Comparison of ENCODE assay signal across 5 fruit fly cellular contexts in genomic region chrX:16403811-16404420, dm6.
TF ChIP-seq lines count a peak whose summit lies in the region.

No protein-coding gene starts in this region.

- no peak for TF ChIP-seq CTCF in whole organism, embryonic (GFP tag; optimal IDR thresholded peaks at IDR 0.05; lab: Kevin White, UChicago)

TF ChIP-seq in whole organism, adult, 20 proteins besides CTCF, POLR2A, EP300 and RAD21 (continues in another document):
- TF ChIP-seq CG11617 (GFP tag; optimal IDR thresholded peaks at IDR 0.05; lab: Kevin White, UChicago), result peak; percentile 35
- peak; percentile 78 for TF ChIP-seq CG33017 (tag; optimal IDR thresholded peaks at IDR 0.05; lab: Kevin White, UChicago)
- no peak for TF ChIP-seq CG5204 (GFP tag; optimal IDR thresholded peaks at IDR 0.05; lab: Kevin White, UChicago)
- no peak for TF ChIP-seq Mnt (GFP tag; optimal IDR thresholded peaks at IDR 0.05; lab: Kevin White, UChicago)
- no peak for TF ChIP-seq ovo (GFP tag; optimal IDR thresholded peaks at IDR 0.05; lab: Kevin White, UChicago)
- peak; percentile 81 for TF ChIP-seq bab1 (GFP tag; optimal IDR thresholded peaks at IDR 0.05; lab: Kevin White, UChicago)
- no peak for TF ChIP-seq tj (GFP tag; optimal IDR thresholded peaks at IDR 0.05; lab: Kevin White, UChicago)
- no peak for TF ChIP-seq cic (GFP tag; optimal IDR thresholded peaks at IDR 0.05; lab: Kevin White, UChicago)
- no peak for TF ChIP-seq cnc (optimal IDR thresholded peaks at IDR 0.05; lab: Kevin White, UChicago)
- TF ChIP-seq CG12768 (GFP tag; optimal IDR thresholded peaks at IDR 0.05; lab: Kevin White, UChicago), result peak; percentile 39
- TF ChIP-seq toe (GFP tag; optimal IDR thresholded peaks at IDR 0.05; lab: Kevin White, UChicago), result no peak
- TF ChIP-seq CG1620 (GFP tag; optimal IDR thresholded peaks at IDR 0.05; lab: Kevin White, UChicago), result no peak
- TF ChIP-seq pad (GFP tag; optimal IDR thresholded peaks at IDR 0.05; lab: Kevin White, UChicago), result peak; percentile 11
- no peak for TF ChIP-seq Clk (GFP tag; optimal IDR thresholded peaks at IDR 0.05; lab: Kevin White, UChicago)
- peak; percentile 82 for TF ChIP-seq CG14711 (tag; optimal IDR thresholded peaks at IDR 0.05; lab: Kevin White, UChicago)
- no peak for TF ChIP-seq kay (GFP tag; lab: Kevin White, UChicago; ENCODE audit: borderline replicate concordance)
- TF ChIP-seq CG7045 (GFP tag; optimal IDR thresholded peaks at IDR 0.05; lab: Kevin White, UChicago), result peak; percentile 30
- TF ChIP-seq CG7101 (tag; optimal IDR thresholded peaks at IDR 0.05; lab: Kevin White, UChicago), result peak; percentile 72
- no peak for TF ChIP-seq Crg-1 (GFP tag; optimal IDR thresholded peaks at IDR 0.05; lab: Kevin White, UChicago)

TF ChIP-seq in whole organism, embryonic, 481 proteins besides CTCF, POLR2A, EP300 and RAD21 (continues in another document):
- TF ChIP-seq Dad (GFP tag; optimal IDR thresholded peaks at IDR 0.05; lab: Kevin White, UChicago) (peak; percentile 43), CG15601 (tag; optimal IDR thresholded peaks at IDR 0.05; lab: Kevin White, UChicago) (no peak), Mes4 (GFP tag; optimal IDR thresholded peaks at IDR 0.05; lab: Kevin White, UChicago) (peak; percentile 17), tll (GFP tag; optimal IDR thresholded peaks at IDR 0.05; lab: Kevin White, UChicago) (no peak), az2 (GFP tag; optimal IDR thresholded peaks at IDR 0.05; lab: Kevin White, UChicago) (peak; percentile 75), peb (GFP tag; IDR thresholded peaks at IDR 0.05; lab: Robert Waterston, UW) (peak; percentile 65), amos (GFP tag; IDR thresholded peaks at IDR 0.05; lab: Robert Waterston, UW; ENCODE audit: partially characterized antibody) (no peak), CG9215 (GFP tag; IDR thresholded peaks at IDR 0.05; lab: Robert Waterston, UW) (peak; percentile 27; the same call in 1 of the 2 replicates), usp (GFP tag; optimal IDR thresholded peaks at IDR 0.05; lab: Kevin White, UChicago) (no peak), Max (GFP tag; optimal IDR thresholded peaks at IDR 0.05; lab: Kevin White, UChicago) (peak; percentile 77), cwo (GFP tag; optimal IDR thresholded peaks at IDR 0.05; lab: Kevin White, UChicago) (peak; percentile 79), CG18011 (GFP tag; optimal IDR thresholded peaks at IDR 0.05; lab: Kevin White, UChicago) (peak; percentile 5), seq (GFP tag; IDR thresholded peaks at IDR 0.05; lab: Robert Waterston, UW) (peak; percentile 78), gcm2 (GFP tag; optimal IDR thresholded peaks at IDR 0.05; lab: Kevin White, UChicago) (peak; percentile 44), sna (GFP tag; IDR thresholded peaks at IDR 0.05; lab: Robert Waterston, UW; ENCODE audit: partially characterized antibody) (no peak), CG11093 (GFP tag; IDR thresholded peaks at IDR 0.05; lab: Robert Waterston, UW) (0 out of 3 replicates have a peak, but pooled peaks have one; percentile 22), Oli (tag; optimal IDR thresholded peaks at IDR 0.05; lab: Kevin White, UChicago) (peak; percentile 85), gro (GFP tag; optimal IDR thresholded peaks at IDR 0.05; lab: Kevin White, UChicago) (no peak)

TF ChIP-seq in whole organism, prepupa, 60 proteins besides CTCF, POLR2A, EP300 and RAD21 (continues in another document):
- peak; percentile 92 for TF ChIP-seq Eip78C (GFP tag; lab: Kevin White, UChicago)
- no peak for TF ChIP-seq esn (GFP tag; optimal IDR thresholded peaks at IDR 0.05; lab: Kevin White, UChicago)
- no peak for TF ChIP-seq Sox14 (GFP tag; optimal IDR thresholded peaks at IDR 0.05; lab: Kevin White, UChicago)
- TF ChIP-seq CG6792 (GFP tag; optimal IDR thresholded peaks at IDR 0.05; lab: Kevin White, UChicago), result peak; percentile 68
- peak; percentile 90 for TF ChIP-seq CG15336 (GFP tag; IDR thresholded peaks at IDR 0.05; lab: Robert Waterston, UW)
- TF ChIP-seq Blimp-1 (GFP tag; optimal IDR thresholded peaks at IDR 0.05; lab: Kevin White, UChicago), result no peak
- peak; percentile 31 for TF ChIP-seq CG8319 (GFP tag; optimal IDR thresholded peaks at IDR 0.05; lab: Kevin White, UChicago)
- TF ChIP-seq CG8632 (GFP tag; optimal IDR thresholded peaks at IDR 0.05; lab: Kevin White, UChicago), result peak; percentile 66
- TF ChIP-seq CG6276 (GFP tag; optimal IDR thresholded peaks at IDR 0.05; lab: Kevin White, UChicago), result no peak
- peak; percentile 90 for TF ChIP-seq vri (GFP tag; optimal IDR thresholded peaks at IDR 0.05; lab: Kevin White, UChicago)
- peak; percentile 79 for TF ChIP-seq CG32006 (GFP tag; optimal IDR thresholded peaks at IDR 0.05; lab: Kevin White, UChicago)
- TF ChIP-seq CG31627 (GFP tag; optimal IDR thresholded peaks at IDR 0.05; lab: Kevin White, UChicago), result peak; percentile 46
- TF ChIP-seq CG11294 (GFP tag; IDR thresholded peaks at IDR 0.05; lab: Robert Waterston, UW), result peak; percentile 79
- peak; percentile 41 for TF ChIP-seq CG16779 (tag; optimal IDR thresholded peaks at IDR 0.05; lab: Kevin White, UChicago)
- TF ChIP-seq CG7368 (GFP tag; optimal IDR thresholded peaks at IDR 0.05; lab: Kevin White, UChicago), result peak; percentile 41
- no peak for TF ChIP-seq Hr38 (GFP tag; optimal IDR thresholded peaks at IDR 0.05; lab: Kevin White, UChicago)
- no peak for TF ChIP-seq ss (GFP tag; optimal IDR thresholded peaks at IDR 0.05; lab: Kevin White, UChicago)
- TF ChIP-seq pdm3 (GFP tag; optimal IDR thresholded peaks at IDR 0.05; lab: Kevin White, UChicago), result peak; percentile 80
- peak; percentile 18 for TF ChIP-seq CG11902 (GFP tag; optimal IDR thresholded peaks at IDR 0.05; lab: Kevin White, UChicago)
- TF ChIP-seq Ets96B (tag; optimal IDR thresholded peaks at IDR 0.05; lab: Kevin White, UChicago), result peak; percentile 63

TF ChIP-seq in whole organism, pupa, 21 proteins besides CTCF, POLR2A, EP300 and RAD21:
- TF ChIP-seq CG9948 (tag; optimal IDR thresholded peaks at IDR 0.05; lab: Kevin White, UChicago) (peak; percentile 47), Pif1A (GFP tag; optimal IDR thresholded peaks at IDR 0.05; lab: Kevin White, UChicago) (no peak), CG34367 (tag; optimal IDR thresholded peaks at IDR 0.05; lab: Kevin White, UChicago) (peak; percentile 41), CG32121 (GFP tag; IDR thresholded peaks at IDR 0.05; lab: Robert Waterston, UW) (peak; percentile 85), gl (tag; optimal IDR thresholded peaks at IDR 0.05; lab: Kevin White, UChicago) (no peak), CG15710 (tag; optimal IDR thresholded peaks at IDR 0.05; lab: Kevin White, UChicago) (no peak), CG4496 (GFP tag; IDR thresholded peaks at IDR 0.05; lab: Robert Waterston, UW) (peak; percentile 88), CG10348 (GFP tag; IDR thresholded peaks at IDR 0.05; lab: Robert Waterston, UW) (peak; percentile 42; the same call in 1 of the 2 replicates), Snoo (tag; optimal IDR thresholded peaks at IDR 0.05; lab: Kevin White, UChicago) (no peak), EcR (GFP tag; optimal IDR thresholded peaks at IDR 0.05; lab: Kevin White, UChicago) (no peak), CG17806 (tag; optimal IDR thresholded peaks at IDR 0.05; lab: Kevin White, UChicago) (peak; percentile 51), rn (GFP tag; IDR thresholded peaks at IDR 0.05; lab: Robert Waterston, UW) (0 out of 2 replicates have a peak, but pooled peaks have one; percentile 13), D1 (tag; optimal IDR thresholded peaks at IDR 0.05; lab: Kevin White, UChicago) (no peak), Pif1B (GFP tag; optimal IDR thresholded peaks at IDR 0.05; lab: Kevin White, UChicago) (no peak), CG8301 (tag; optimal IDR thresholded peaks at IDR 0.05; lab: Kevin White, UChicago) (no peak), CG14655 (GFP tag; optimal IDR thresholded peaks at IDR 0.05; lab: Kevin White, UChicago) (no peak), CG8159 (tag; optimal IDR thresholded peaks at IDR 0.05; lab: Kevin White, UChicago) (peak; percentile 65), Ets98B (GFP tag; IDR thresholded peaks at IDR 0.05; lab: Robert Waterston, UW) (peak; percentile 88), CG12605 (GFP tag; IDR thresholded peaks at IDR 0.05; lab: Robert Waterston, UW) (peak; percentile 82), CG13204 (GFP tag; optimal IDR thresholded peaks at IDR 0.05; lab: Kevin White, UChicago) (no peak), fd96Ca (GFP tag; IDR thresholded peaks at IDR 0.05; lab: Robert Waterston, UW) (peak; percentile 44; the same call in 1 of the 3 replicates)

TF ChIP-seq in whole organism, wandering third instar larva, 38 proteins besides CTCF, POLR2A, EP300 and RAD21 (continues in another document):
- TF ChIP-seq Hr83 (GFP tag; optimal IDR thresholded peaks at IDR 0.05; lab: Kevin White, UChicago; ENCODE audit: poor library complexity, severe bottlenecking), result no peak
- no peak for TF ChIP-seq Myc (optimal IDR thresholded peaks at IDR 0.05; lab: Kevin White, UChicago)
- no peak for TF ChIP-seq N (GFP tag; optimal IDR thresholded peaks at IDR 0.05; lab: Kevin White, UChicago)
- peak; percentile 64 for TF ChIP-seq ey (GFP tag; optimal IDR thresholded peaks at IDR 0.05; lab: Kevin White, UChicago)
- no peak for TF ChIP-seq brk (GFP tag; optimal IDR thresholded peaks at IDR 0.05; lab: Kevin White, UChicago)
- TF ChIP-seq psq (GFP tag; optimal IDR thresholded peaks at IDR 0.05; lab: Kevin White, UChicago), result peak; percentile 44
- TF ChIP-seq Abd-B (GFP tag; optimal IDR thresholded peaks at IDR 0.05; lab: Kevin White, UChicago), result no peak
- TF ChIP-seq CG9705 (GFP tag; optimal IDR thresholded peaks at IDR 0.05; lab: Kevin White, UChicago), result no peak
- TF ChIP-seq woc (GFP tag; optimal IDR thresholded peaks at IDR 0.05; lab: Kevin White, UChicago), result no peak
- TF ChIP-seq Jra (GFP tag; optimal IDR thresholded peaks at IDR 0.05; lab: Kevin White, UChicago), result no peak
- TF ChIP-seq dl (GFP tag; optimal IDR thresholded peaks at IDR 0.05; lab: Kevin White, UChicago; ENCODE audit: insufficient read depth in 1 of 2, partially characterized antibody in 2 of 2), result no peak
- TF ChIP-seq Dfd (GFP tag; optimal IDR thresholded peaks at IDR 0.05; lab: Kevin White, UChicago), result no peak
- no peak for TF ChIP-seq Sp1 (GFP tag; optimal IDR thresholded peaks at IDR 0.05; lab: Kevin White, UChicago)
- TF ChIP-seq Rel (GFP tag; optimal IDR thresholded peaks at IDR 0.05; lab: Kevin White, UChicago), result no peak
- TF ChIP-seq Rel (tag; optimal IDR thresholded peaks at IDR 0.05; lab: Kevin White, UChicago), result no peak
- peak; percentile 73 for TF ChIP-seq OdsH (GFP tag; optimal IDR thresholded peaks at IDR 0.05; lab: Kevin White, UChicago)
- no peak for TF ChIP-seq lola (GFP tag; optimal IDR thresholded peaks at IDR 0.05; lab: Kevin White, UChicago)
- TF ChIP-seq Hr78 (GFP tag; optimal IDR thresholded peaks at IDR 0.05; lab: Kevin White, UChicago), result no peak
- no peak for TF ChIP-seq Mio (GFP tag; optimal IDR thresholded peaks at IDR 0.05; lab: Kevin White, UChicago)
- TF ChIP-seq CG32264 (GFP tag; optimal IDR thresholded peaks at IDR 0.05; lab: Kevin White, UChicago), result peak; percentile 40
- TF ChIP-seq fru (GFP tag; optimal IDR thresholded peaks at IDR 0.05; lab: Kevin White, UChicago), result peak; percentile 77
- no peak for TF ChIP-seq dsf (GFP tag; optimal IDR thresholded peaks at IDR 0.05; lab: Kevin White, UChicago; ENCODE audit: borderline replicate concordance)
- TF ChIP-seq Hnf4 (GFP tag; optimal IDR thresholded peaks at IDR 0.05; lab: Kevin White, UChicago), result no peak
- TF ChIP-seq dmrt93B (GFP tag; optimal IDR thresholded peaks at IDR 0.05; lab: Kevin White, UChicago), result no peak
